Fruit fly (Drosophila melanogaster): ENCODE data around the gene se.

DNA sequence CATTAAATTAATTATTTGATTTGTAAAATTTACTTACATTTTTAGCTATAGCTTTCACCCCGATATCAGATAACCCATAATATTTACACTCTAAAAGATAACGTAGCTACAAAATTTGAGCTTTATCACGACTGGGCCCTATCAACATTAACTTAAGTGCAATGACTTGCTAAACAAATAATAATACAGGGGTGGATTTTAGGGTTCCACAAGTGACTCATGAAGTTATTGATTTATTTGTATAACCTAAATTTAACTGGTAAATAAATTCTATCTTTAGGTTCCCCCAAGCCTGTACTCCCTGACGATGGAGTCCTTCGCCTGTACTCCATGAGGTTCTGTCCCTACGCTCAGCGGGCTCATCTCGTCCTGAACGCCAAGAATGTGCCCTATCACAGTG lies 1.1 kb upstream of the se start:
- TF ChIP-seq ttk (optimal IDR thresholded peaks at IDR 0.05), result no peak
- no peak for TF ChIP-seq Myc (optimal IDR thresholded peaks at IDR 0.05)
- no peak for TF ChIP-seq h (optimal IDR thresholded peaks at IDR 0.05)
- TF ChIP-seq psq (optimal IDR thresholded peaks at IDR 0.05), result no peak
- no peak for TF ChIP-seq Sin3A (optimal IDR thresholded peaks at IDR 0.05)
- TF ChIP-seq insv (optimal IDR thresholded peaks at IDR 0.05), result no peak
